Fruit fly (Drosophila melanogaster) whole organism, embryonic: ENCODE measurements around the gene Svil.
A peak's percentile ranks its signal among the peaks of the same experiment; 100 is the strongest.

Experiments used
- Aef1 ChIP-seq: fragments of 200-800 bp; sonication (Bioruptor generic); IDR thresholded peaks from 3 replicates; pipeline ENCODE4 v1.3.6; 2022; ENCODE audit warnings: missing biosample characterization, missing genetic modification characterization
- Asciz ChIP-seq: fragments of 200-800 bp; sonication (Bioruptor generic); optimal IDR thresholded peaks from 2 replicates; lab custom pipeline; 2017; ENCODE audit warnings: missing biosample characterization, mild to moderate bottlenecking, missing genetic modification characterization, missing genetic modification reagents
- CG10147 ChIP-seq: fragments of 200-800 bp; sonication (Bioruptor generic); optimal IDR thresholded peaks from 2 replicates; lab custom pipeline; 2019; ENCODE audit warnings: missing biosample characterization, mild to moderate bottlenecking, missing genetic modification characterization, moderate library complexity
- CG10565 ChIP-seq: fragments of 200-800 bp; sonication (Bioruptor generic); optimal IDR thresholded peaks from 3 replicates; lab custom pipeline; 2016; ENCODE audit warnings: missing biosample characterization, mild to moderate bottlenecking, missing genetic modification characterization
- CG11093 ChIP-seq: fragments of 200-800 bp; sonication (Bioruptor generic); IDR thresholded peaks from 3 replicates; pipeline ENCODE4 v1.3.6; 2022; ENCODE audit warnings: missing biosample characterization, missing genetic modification characterization
- CG11456 ChIP-seq: fragments of 200-800 bp; sonication (Bioruptor generic); IDR thresholded peaks from 3 replicates; pipeline ENCODE4 v1.3.6; 2022; ENCODE audit warnings: missing biosample characterization, missing genetic modification characterization
- CG11695 ChIP-seq: fragments of 200-800 bp; sonication (Bioruptor generic); IDR thresholded peaks from 3 replicates; pipeline ENCODE4 v1.3.6; 2022; ENCODE audit warnings: missing biosample characterization, missing genetic modification characterization
- CG11723 ChIP-seq: fragments of 200-800 bp; sonication (Bioruptor generic); optimal IDR thresholded peaks from 2 replicates; lab custom pipeline; 2017; ENCODE audit warnings: missing biosample characterization, mild to moderate bottlenecking, missing genetic modification characterization
- CG12219 ChIP-seq: fragments of 200-800 bp; sonication (Bioruptor generic); optimal IDR thresholded peaks from 3 replicates; lab custom pipeline; 2018; ENCODE audit warnings: missing biosample characterization, mild to moderate bottlenecking, missing genetic modification characterization
- CG1529 ChIP-seq: fragments of 200-800 bp; sonication (Bioruptor generic); optimal IDR thresholded peaks from 3 replicates; lab custom pipeline; 2018; ENCODE audit warnings: missing biosample characterization, missing genetic modification characterization
- CG16779 ChIP-seq: fragments of 200-800 bp; sonication (Bioruptor generic); IDR thresholded peaks from 2 replicates; pipeline ENCODE4 v1.3.6; 2022; ENCODE audit warnings: missing biosample characterization, missing genetic modification characterization
- CG16813 ChIP-seq: fragments of 200-800 bp; sonication (Bioruptor generic); IDR thresholded peaks from 3 replicates; pipeline ENCODE4 v1.3.6; 2022; ENCODE audit warnings: missing biosample characterization, missing genetic modification characterization; ENCODE audit not compliant: partially characterized antibody
- CG2116 ChIP-seq: fragments of 200-800 bp; sonication (Bioruptor generic); optimal IDR thresholded peaks from 3 replicates; lab custom pipeline; 2018; ENCODE audit warnings: missing biosample characterization, mild to moderate bottlenecking, missing genetic modification characterization
- CG2199 ChIP-seq: fragments of 200-800 bp; sonication (Bioruptor generic); IDR thresholded peaks from 3 replicates; pipeline ENCODE4 v1.3.6; 2022; ENCODE audit warnings: missing biosample characterization, missing genetic modification characterization
- CG2678 ChIP-seq: fragments of 200-800 bp; sonication (Bioruptor generic); optimal IDR thresholded peaks from 3 replicates; lab custom pipeline; 2019; ENCODE audit warnings: missing biosample characterization, mild to moderate bottlenecking, missing genetic modification characterization, moderate library complexity
- CG2875 ChIP-seq: fragments of 200-800 bp; sonication (Bioruptor generic); optimal IDR thresholded peaks from 2 replicates; lab custom pipeline; 2017; ENCODE audit warnings: missing biosample characterization, mild to moderate bottlenecking, missing genetic modification characterization, missing genetic modification reagents
- CG34376 ChIP-seq: fragments of 200-800 bp; sonication (Bioruptor generic); optimal IDR thresholded peaks from 2 replicates; lab custom pipeline; 2018; ENCODE audit warnings: missing biosample characterization, mild to moderate bottlenecking, missing genetic modification characterization
- CG4424 ChIP-seq: fragments of 200-800 bp; sonication (Bioruptor generic); optimal IDR thresholded peaks from 3 replicates; lab custom pipeline; 2016; ENCODE audit warnings: missing biosample characterization, missing genetic modification characterization
- CG7786 ChIP-seq: fragments of 200-800 bp; sonication (Bioruptor generic); optimal IDR thresholded peaks from 2 replicates; lab custom pipeline; 2016; ENCODE audit warnings: missing biosample characterization, missing genetic modification characterization
- CG7963 ChIP-seq: fragments of 200-800 bp; sonication (Bioruptor generic); IDR thresholded peaks from 3 replicates; pipeline ENCODE4 v1.3.6; 2022; ENCODE audit warnings: missing biosample characterization, missing genetic modification characterization; ENCODE audit not compliant: partially characterized antibody
- CG7987 ChIP-seq: fragments of 200-800 bp; sonication (Bioruptor generic); optimal IDR thresholded peaks from 2 replicates; lab custom pipeline; 2018; ENCODE audit warnings: missing biosample characterization, mild to moderate bottlenecking, missing genetic modification characterization, moderate library complexity
- CG8089 ChIP-seq: fragments of 200-800 bp; sonication (Bioruptor generic); optimal IDR thresholded peaks from 3 replicates; lab custom pipeline; 2016; ENCODE audit warnings: missing biosample characterization, missing genetic modification characterization
- CoRest ChIP-seq: fragments of 200-800 bp; sonication (Bioruptor generic); optimal IDR thresholded peaks from 3 replicates; lab custom pipeline; 2018; ENCODE audit warnings: missing biosample characterization, mild to moderate bottlenecking, missing genetic modification characterization, moderate library complexity
- Drgx ChIP-seq: fragments of 200-800 bp; sonication (Bioruptor generic); IDR thresholded peaks from 2 replicates; pipeline ENCODE4 v1.3.6; 2022; ENCODE audit warnings: missing biosample characterization, missing genetic modification characterization
- HLH4C ChIP-seq: fragments of 200-800 bp; sonication (Bioruptor generic); IDR thresholded peaks from 3 replicates; pipeline ENCODE4 v1.3.6; 2022; ENCODE audit warnings: missing biosample characterization, missing genetic modification characterization; ENCODE audit not compliant: partially characterized antibody
- HLHmδ ChIP-seq: fragments of 200-800 bp; sonication (Bioruptor generic); optimal IDR thresholded peaks from 2 replicates; lab custom pipeline; 2018; ENCODE audit warnings: missing biosample characterization, mild to moderate bottlenecking, missing genetic modification characterization, moderate library complexity
- Hey ChIP-seq: fragments of 200-800 bp; sonication (Bioruptor generic); optimal IDR thresholded peaks from 3 replicates; lab custom pipeline; 2018; ENCODE audit warnings: missing biosample characterization, mild to moderate bottlenecking, missing genetic modification characterization
- HmgD ChIP-seq: fragments of 200-800 bp; sonication (Bioruptor generic); optimal IDR thresholded peaks from 3 replicates; lab custom pipeline; 2016; ENCODE audit warnings: missing biosample characterization, missing genetic modification characterization
- Hr39 ChIP-seq: fragments of >200 bp; optimal IDR thresholded peaks from 2 replicates; lab custom pipeline; 2017
- Nf-YC ChIP-seq: fragments of 200-800 bp; optimal IDR thresholded peaks from 3 replicates; lab custom pipeline; 2019; ENCODE audit warnings: missing biosample characterization, mild to moderate bottlenecking, missing genetic modification characterization, moderate library complexity
- Sry-β ChIP-seq: fragments of 200-800 bp; sonication (Bioruptor generic); optimal IDR thresholded peaks from 2 replicates; lab custom pipeline; 2018; ENCODE audit warnings: missing biosample characterization, mild to moderate bottlenecking, missing genetic modification characterization, moderate library complexity
- Ssrp ChIP-seq: fragments of 200-800 bp; sonication (Bioruptor generic); optimal IDR thresholded peaks from 2 replicates; lab custom pipeline; 2018; ENCODE audit warnings: missing biosample characterization, mild to moderate bottlenecking, missing genetic modification characterization, moderate library complexity
- cas ChIP-seq: fragments of 200-800 bp; sonication (Bioruptor generic); IDR thresholded peaks from 2 replicates; pipeline ENCODE4 v1.3.6; 2022; ENCODE audit warnings: missing biosample characterization, missing genetic modification characterization
- da ChIP-seq: fragments of 200-800 bp; sonication (Bioruptor generic); optimal IDR thresholded peaks from 2 replicates; lab custom pipeline; 2016; ENCODE audit warnings: missing biosample characterization, missing genetic modification characterization
- dan ChIP-seq: fragments of 200-800 bp; sonication (Bioruptor generic); IDR thresholded peaks from 2 replicates; pipeline ENCODE4 v1.3.6; 2022; ENCODE audit warnings: missing biosample characterization, missing genetic modification characterization
- ewg ChIP-seq: fragments of 200-800 bp; sonication (Bioruptor generic); optimal IDR thresholded peaks from 3 replicates; lab custom pipeline; 2017; ENCODE audit warnings: mild to moderate bottlenecking, missing biosample characterization, missing genetic modification reagents, missing genetic modification characterization
- gcm ChIP-seq: fragments of 200-800 bp; sonication (Bioruptor generic); optimal IDR thresholded peaks from 2 replicates; lab custom pipeline; 2019; ENCODE audit warnings: missing biosample characterization, mild to moderate bottlenecking, missing genetic modification characterization, moderate library complexity
- insv ChIP-seq, 2 experiments: fragments of 200-800 bp; sonication (Bioruptor generic); optimal IDR thresholded peaks; 3 replicates each; lab custom pipeline; 2016 to 2018; ENCODE audit warnings: missing biosample characterization in 2 of 2, missing genetic modification characterization in 2 of 2
- ken ChIP-seq: fragments of 200-800 bp; sonication (Bioruptor generic); IDR thresholded peaks from 3 replicates; pipeline ENCODE4 v1.3.6; 2022; ENCODE audit warnings: missing biosample characterization, missing genetic modification characterization
- knrl ChIP-seq: fragments of 200-800 bp; sonication (Bioruptor generic); IDR thresholded peaks from 3 replicates; pipeline ENCODE4 v1.3.6; 2022; ENCODE audit warnings: missing biosample characterization, missing genetic modification characterization; ENCODE audit not compliant: partially characterized antibody
- mirr ChIP-seq: fragments of 200-800 bp; sonication (Bioruptor generic); optimal IDR thresholded peaks from 3 replicates; lab custom pipeline; 2018; ENCODE audit warnings: missing biosample characterization, mild to moderate bottlenecking, missing genetic modification characterization
- mld ChIP-seq: fragments of 200-800 bp; sonication (Bioruptor generic); IDR thresholded peaks from 3 replicates; pipeline ENCODE4 v1.3.6; 2022; ENCODE audit warnings: missing biosample characterization, missing genetic modification characterization; ENCODE audit not compliant: partially characterized antibody
- nmo ChIP-seq: fragments of 200-800 bp; sonication (Bioruptor generic); optimal IDR thresholded peaks from 2 replicates; lab custom pipeline; 2018; ENCODE audit warnings: missing biosample characterization, mild to moderate bottlenecking, missing genetic modification characterization, moderate library complexity
- pho ChIP-seq: fragments of 200-800 bp; sonication (Bioruptor generic); optimal IDR thresholded peaks from 2 replicates; lab custom pipeline; 2016; ENCODE audit warnings: missing biosample characterization, missing genetic modification characterization
- pita ChIP-seq: fragments of 200-800 bp; sonication (Bioruptor generic); optimal IDR thresholded peaks from 2 replicates; lab custom pipeline; 2017; ENCODE audit warnings: missing biosample characterization, mild to moderate bottlenecking, missing genetic modification characterization
- pzg ChIP-seq: fragments of 200-800 bp; sonication (Bioruptor generic); optimal IDR thresholded peaks from 3 replicates; lab custom pipeline; 2018; ENCODE audit warnings: missing biosample characterization, mild to moderate bottlenecking, missing genetic modification characterization, moderate library complexity
- tll ChIP-seq, 2 experiments: fragments of 200-800 bp in 1 of 2; fragments of >200 bp in 1 of 2; sonication (Bioruptor generic) in 1 of 2; optimal IDR thresholded peaks; 2 replicates each; lab custom pipeline; 2017 to 2019; ENCODE audit warnings: missing biosample characterization in 2 of 2, missing genetic modification characterization in 2 of 2, mild to moderate bottlenecking in 1 of 2, moderate library complexity in 1 of 2
- toy ChIP-seq: fragments of 200-800 bp; sonication (Bioruptor generic); IDR thresholded peaks from 2 replicates; pipeline ENCODE4 v1.3.6; 2022; ENCODE audit warnings: missing biosample characterization, missing genetic modification characterization
- vnd ChIP-seq: fragments of 200-800 bp; sonication (Bioruptor generic); IDR thresholded peaks from 3 replicates; pipeline ENCODE4 v1.3.6; 2022; ENCODE audit warnings: missing biosample characterization, missing genetic modification characterization; ENCODE audit not compliant: partially characterized antibody
- wek ChIP-seq: fragments of 200-800 bp; sonication (Bioruptor generic); optimal IDR thresholded peaks from 3 replicates; lab custom pipeline; 2018; ENCODE audit warnings: missing biosample characterization, mild to moderate bottlenecking, missing genetic modification characterization, moderate library complexity
- zfh2 ChIP-seq: fragments of 200-800 bp; sonication (Bioruptor generic); optimal IDR thresholded peaks from 2 replicates; lab custom pipeline; 2016; ENCODE audit warnings: missing biosample characterization, missing genetic modification characterization

Gene Svil

DNA sequence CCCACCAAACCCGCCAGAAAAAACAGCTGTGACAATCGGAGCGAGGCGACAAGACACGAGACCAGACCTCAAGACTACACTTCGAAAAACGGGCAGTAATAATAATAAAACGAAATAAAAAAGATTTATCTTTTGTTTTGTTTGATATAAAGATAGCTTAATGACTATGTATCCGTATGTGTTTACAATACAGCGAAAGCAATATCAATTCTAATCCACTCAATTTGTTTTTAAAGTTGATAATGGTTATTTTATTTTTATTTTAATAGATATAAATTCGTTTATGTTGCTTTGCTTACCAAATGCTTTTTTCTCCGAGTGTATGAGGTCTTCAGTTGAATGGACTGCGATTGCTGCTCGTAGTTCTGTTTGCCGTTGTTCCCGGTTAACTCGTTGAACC is 101.8 kb downstream of the Svil start (continued):
- TF ChIP-seq nmo (peak; percentile 58), CG11093 (GFP tag; lab: Robert Waterston, UW) (no peak), insv (GFP tag; optimal IDR thresholded peaks at IDR 0.05; lab: Kevin White, UChicago) (no peak), CG16813 (GFP tag; lab: Robert Waterston, UW) (no peak), mld (GFP tag; lab: Robert Waterston, UW) (no peak), cas (GFP tag; lab: Robert Waterston, UW) (no peak), vnd (GFP tag; lab: Robert Waterston, UW) (no peak), CG7963 (GFP tag; lab: Robert Waterston, UW) (no peak), toy (GFP tag; lab: Robert Waterston, UW) (no peak), CG12219 (peak; percentile 14), zfh2 (GFP tag; lab: Kevin White, UChicago) (no peak), ken (GFP tag; lab: Robert Waterston, UW) (no peak), Sry-β (GFP tag; lab: Kevin White, UChicago) (no peak), da (GFP tag; lab: Kevin White, UChicago) (no peak), gcm (GFP tag; lab: Kevin White, UChicago) (peak; percentile 24), dan (GFP tag; lab: Robert Waterston, UW) (no peak), tll (GFP tag; optimal IDR thresholded peaks at IDR 0.05; lab: Kevin White, UChicago) (no peak), Nf-YC (tag; lab: Kevin White, UChicago) (no peak), HLHmδ (GFP tag; lab: Kevin White, UChicago) (no peak), ewg (GFP tag; lab: Kevin White, UChicago) (peak; percentile 12), CG1529 (GFP tag; lab: Kevin White, UChicago) (peak; percentile 16), CG8089 (peak; percentile 17), CG2678 (tag; lab: Kevin White, UChicago) (peak; percentile 67), Hr39 (no peak), wek (GFP tag; lab: Kevin White, UChicago) (no peak), Hey (no peak), CoRest (peak; percentile 47), CG11695 (GFP tag; lab: Robert Waterston, UW) (0 out of 3 replicates have a peak, but pooled peaks have one; percentile 43), CG16779 (GFP tag; lab: Robert Waterston, UW) (no peak), HmgD (no peak), CG34376 (GFP tag; lab: Kevin White, UChicago) (no peak), knrl (GFP tag; lab: Robert Waterston, UW) (no peak), pho (GFP tag; lab: Kevin White, UChicago) (peak; percentile 12), CG10565 (GFP tag; lab: Kevin White, UChicago) (no peak), Asciz (GFP tag; lab: Kevin White, UChicago) (peak; percentile 28), Aef1 (GFP tag; lab: Robert Waterston, UW) (no peak), CG2116 (GFP tag; lab: Kevin White, UChicago) (no peak), CG11723 (GFP tag; lab: Kevin White, UChicago) (peak; percentile 19), mirr (GFP tag; lab: Kevin White, UChicago) (no peak), Drgx (GFP tag; lab: Robert Waterston, UW) (peak; percentile 67), pita (GFP tag; lab: Kevin White, UChicago) (no peak), CG4424 (GFP tag; lab: Kevin White, UChicago) (peak; percentile 39), Ssrp (tag; lab: Kevin White, UChicago) (peak; percentile 24), pzg (no peak), CG2199 (no peak), CG2875 (no peak), HLH4C (GFP tag; lab: Robert Waterston, UW) (no peak), CG10147 (GFP tag; lab: Kevin White, UChicago) (peak; percentile 40), CG7987 (GFP tag; lab: Kevin White, UChicago) (no peak), CG7786 (GFP tag; lab: Kevin White, UChicago) (peak; percentile 13), CG11456 (no peak)
